Fruit fly (Drosophila melanogaster) whole organism, embryonic: ENCODE data around the gene CG42240.

Source experiments
- Antp ChIP-seq: fragments of 200-800 bp; sonication (Bioruptor generic); optimal IDR thresholded peaks from 3 replicates; lab custom pipeline; 2016; ENCODE audit warnings: missing biosample characterization, missing genetic modification characterization
- Atf6 ChIP-seq: fragments of 200-800 bp; sonication (Bioruptor generic); IDR thresholded peaks from 2 replicates; pipeline ENCODE4 v1.3.6; 2022; ENCODE audit warnings: missing biosample characterization, missing genetic modification characterization
- CG10274 ChIP-seq: fragments of 200-800 bp; sonication (Bioruptor generic); optimal IDR thresholded peaks from 3 replicates; lab custom pipeline; 2017; ENCODE audit warnings: missing biosample characterization, mild to moderate bottlenecking, missing genetic modification characterization
- CG11398 ChIP-seq: fragments of 200-800 bp; sonication (Bioruptor generic); optimal IDR thresholded peaks from 2 replicates; lab custom pipeline; 2016; ENCODE audit warnings: missing biosample characterization, missing genetic modification characterization
- CG11695 ChIP-seq: fragments of 200-800 bp; sonication (Bioruptor generic); IDR thresholded peaks from 3 replicates; pipeline ENCODE4 v1.3.6; 2022; ENCODE audit warnings: missing biosample characterization, missing genetic modification characterization
- CG11696 ChIP-seq: fragments of 200-800 bp; sonication (Bioruptor generic); IDR thresholded peaks from 2 replicates; pipeline ENCODE4 v1.3.6; 2022; ENCODE audit warnings: missing biosample characterization, missing genetic modification characterization
- CG13624 ChIP-seq: fragments of 200-800 bp; sonication (Bioruptor generic); optimal IDR thresholded peaks from 2 replicates; lab custom pipeline; 2016; ENCODE audit warnings: missing biosample characterization, missing genetic modification characterization
- CG13775 ChIP-seq: fragments of 200-800 bp; sonication (Bioruptor generic); optimal IDR thresholded peaks from 3 replicates; lab custom pipeline; 2017; ENCODE audit warnings: missing biosample characterization, mild to moderate bottlenecking, missing genetic modification characterization
- CG14860 ChIP-seq: fragments of 200-800 bp; sonication (Bioruptor generic); IDR thresholded peaks from 3 replicates; pipeline ENCODE4 v1.3.6; 2022; ENCODE audit warnings: missing biosample characterization, missing genetic modification characterization; ENCODE audit not compliant: partially characterized antibody
- CG14965 ChIP-seq: fragments of 200-800 bp; sonication (Bioruptor generic); optimal IDR thresholded peaks from 2 replicates; lab custom pipeline; 2016; ENCODE audit warnings: missing biosample characterization, missing genetic modification characterization, borderline replicate concordance
- CG17359 ChIP-seq: fragments of 200-800 bp; sonication (Bioruptor generic); optimal IDR thresholded peaks from 3 replicates; lab custom pipeline; 2018; ENCODE audit warnings: missing biosample characterization, mild to moderate bottlenecking, missing genetic modification characterization, moderate library complexity
- CG17361 ChIP-seq: fragments of 200-800 bp; sonication (Bioruptor generic); IDR thresholded peaks from 3 replicates; pipeline ENCODE4 v1.3.6; 2022; ENCODE audit warnings: missing biosample characterization, missing genetic modification characterization
- CG18262 ChIP-seq: fragments of 200-800 bp; optimal IDR thresholded peaks from 3 replicates; lab custom pipeline; 2019; ENCODE audit warnings: missing biosample characterization, mild to moderate bottlenecking, missing genetic modification characterization, moderate library complexity
- CG1832 ChIP-seq: fragments of 200-800 bp; sonication (Bioruptor generic); optimal IDR thresholded peaks from 2 replicates; lab custom pipeline; 2017; ENCODE audit warnings: missing biosample characterization, mild to moderate bottlenecking, missing genetic modification characterization, inconsistent platforms
- CG30403 ChIP-seq: fragments of 200-800 bp; sonication (Bioruptor generic); optimal IDR thresholded peaks from 3 replicates; lab custom pipeline; 2016; ENCODE audit warnings: missing biosample characterization, missing genetic modification characterization
- CG32772 ChIP-seq: fragments of 200-800 bp; sonication (Bioruptor generic); IDR thresholded peaks from 2 replicates; pipeline ENCODE4 v1.3.6; 2022; ENCODE audit warnings: missing biosample characterization, missing genetic modification characterization
- CG4404 ChIP-seq: fragments of 200-800 bp; sonication (Bioruptor generic); IDR thresholded peaks from 2 replicates; pipeline ENCODE4 v1.3.6; 2022; ENCODE audit warnings: missing biosample characterization, missing genetic modification characterization
- CG5245 ChIP-seq: fragments of 200-800 bp; sonication (Bioruptor generic); optimal IDR thresholded peaks from 3 replicates; lab custom pipeline; 2016; ENCODE audit warnings: missing biosample characterization, missing genetic modification characterization
- CG6272 ChIP-seq: fragments of 200-800 bp; sonication (Bioruptor generic); IDR thresholded peaks from 2 replicates; pipeline ENCODE4 v1.3.6; 2022; ENCODE audit warnings: missing biosample characterization, missing genetic modification characterization
- CG6654 ChIP-seq: fragments of 200-800 bp; sonication (Bioruptor generic); optimal IDR thresholded peaks from 2 replicates; lab custom pipeline; 2017; ENCODE audit warnings: missing biosample characterization, mild to moderate bottlenecking, missing genetic modification characterization
- CG7271 ChIP-seq: fragments of 200-800 bp; sonication (Bioruptor generic); optimal IDR thresholded peaks from 2 replicates; lab custom pipeline; 2018; ENCODE audit warnings: missing biosample characterization, mild to moderate bottlenecking, missing genetic modification characterization, moderate library complexity
- CG7987 ChIP-seq: fragments of 200-800 bp; sonication (Bioruptor generic); optimal IDR thresholded peaks from 2 replicates; lab custom pipeline; 2018; ENCODE audit warnings: missing biosample characterization, mild to moderate bottlenecking, missing genetic modification characterization, moderate library complexity
- Deaf1 ChIP-seq: fragments of 200-800 bp; optimal IDR thresholded peaks from 3 replicates; lab custom pipeline; 2019; ENCODE audit warnings: missing biosample characterization, mild to moderate bottlenecking, missing genetic modification characterization, moderate library complexity
- ERR ChIP-seq: fragments of 200-800 bp; sonication (Bioruptor generic); optimal IDR thresholded peaks from 2 replicates; lab custom pipeline; 2016; ENCODE audit warnings: missing biosample characterization, missing genetic modification characterization
- Eip74EF ChIP-seq, 2 experiments: fragments of 200-800 bp in 1 of 2; fragments of >200 bp in 1 of 2; sonication (Bioruptor generic) in 1 of 2; optimal IDR thresholded peaks; 2 replicates each; lab custom pipeline; 2017 to 2019; ENCODE audit warnings: missing biosample characterization in 2 of 2, missing genetic modification characterization in 2 of 2, mild to moderate bottlenecking in 1 of 2, moderate library complexity in 1 of 2
- H2.0 ChIP-seq: fragments of 200-800 bp; sonication (Bioruptor generic); IDR thresholded peaks from 2 replicates; pipeline ENCODE4 v1.3.6; 2022; ENCODE audit warnings: missing biosample characterization, missing genetic modification characterization
- Optix ChIP-seq: fragments of 200-800 bp; sonication (Bioruptor generic); IDR thresholded peaks from 3 replicates; pipeline ENCODE4 v1.3.6; 2022; ENCODE audit warnings: missing biosample characterization, missing genetic modification characterization
- Ptx1 ChIP-seq: fragments of 200-800 bp; sonication (Bioruptor generic); IDR thresholded peaks from 2 replicates; pipeline ENCODE4 v1.3.6; 2022; ENCODE audit warnings: missing biosample characterization, missing genetic modification characterization
- Sox102F ChIP-seq: fragments of 200-800 bp; sonication (Bioruptor generic); optimal IDR thresholded peaks from 2 replicates; lab custom pipeline; 2018; ENCODE audit warnings: missing biosample characterization, mild to moderate bottlenecking, missing genetic modification characterization, moderate library complexity
- Sry-β ChIP-seq: fragments of 200-800 bp; sonication (Bioruptor generic); optimal IDR thresholded peaks from 2 replicates; lab custom pipeline; 2018; ENCODE audit warnings: missing biosample characterization, mild to moderate bottlenecking, missing genetic modification characterization, moderate library complexity
- Usf ChIP-seq: fragments of 200-800 bp; sonication (Bioruptor generic); optimal IDR thresholded peaks from 2 replicates; lab custom pipeline; 2017; ENCODE audit warnings: missing genotype, missing biosample characterization, missing genetic modification characterization
- Xbp1 ChIP-seq: fragments of 200-800 bp; sonication (Bioruptor generic); optimal IDR thresholded peaks from 3 replicates; lab custom pipeline; 2016; ENCODE audit warnings: missing biosample characterization, mild to moderate bottlenecking, missing genetic modification characterization
- ac ChIP-seq: fragments of 200-800 bp; sonication (Bioruptor generic); optimal IDR thresholded peaks from 3 replicates; lab custom pipeline; 2017; ENCODE audit warnings: missing biosample characterization, mild to moderate bottlenecking, missing genetic modification characterization
- ato ChIP-seq: fragments of 200-800 bp; sonication (Bioruptor generic); IDR thresholded peaks from 2 replicates; pipeline ENCODE4 v1.3.6; 2022; ENCODE audit warnings: missing biosample characterization, missing genetic modification characterization; ENCODE audit not compliant: partially characterized antibody
- cad ChIP-seq: fragments of >200 bp; optimal IDR thresholded peaks from 2 replicates; lab custom pipeline; 2017; ENCODE audit warnings: missing biosample characterization, missing genetic modification characterization
- chm ChIP-seq: fragments of 200-800 bp; sonication (Bioruptor generic); IDR thresholded peaks from 2 replicates; pipeline ENCODE4 v1.3.6; 2022; ENCODE audit warnings: missing biosample characterization, missing genetic modification characterization
- eve ChIP-seq, 2 experiments: fragments of >200 bp; optimal IDR thresholded peaks; 2 replicates each; lab custom pipeline; 2017; ENCODE audit warnings: missing biosample characterization in 2 of 2, missing genetic modification characterization in 2 of 2
- fu2 ChIP-seq: fragments of 200-800 bp; sonication (Bioruptor generic); optimal IDR thresholded peaks from 2 replicates; lab custom pipeline; 2016; ENCODE audit warnings: missing biosample characterization, missing genetic modification characterization
- gfzf ChIP-seq: fragments of 200-800 bp; sonication (Bioruptor generic); optimal IDR thresholded peaks from 2 replicates; lab custom pipeline; 2016; ENCODE audit warnings: missing biosample characterization, mild to moderate bottlenecking, missing genetic modification characterization, moderate library complexity
- h ChIP-seq: fragments of >200 bp; optimal IDR thresholded peaks from 2 replicates; lab custom pipeline; 2017
- ham ChIP-seq: fragments of 200-800 bp; sonication (Bioruptor generic); IDR thresholded peaks from 2 replicates; pipeline ENCODE4 v1.3.6; 2022; ENCODE audit warnings: missing biosample characterization, missing genetic modification characterization
- her ChIP-seq: fragments of 200-800 bp; sonication (Bioruptor generic); optimal IDR thresholded peaks from 2 replicates; lab custom pipeline; 2016; ENCODE audit warnings: missing biosample characterization, missing genetic modification characterization
- kah ChIP-seq: fragments of 200-800 bp; sonication (Bioruptor generic); optimal IDR thresholded peaks from 2 replicates; lab custom pipeline; 2018; ENCODE audit warnings: missing biosample characterization, mild to moderate bottlenecking, missing genetic modification characterization
- mirr ChIP-seq: fragments of 200-800 bp; sonication (Bioruptor generic); optimal IDR thresholded peaks from 3 replicates; lab custom pipeline; 2018; ENCODE audit warnings: missing biosample characterization, mild to moderate bottlenecking, missing genetic modification characterization
- peb ChIP-seq: fragments of 200-800 bp; sonication (Bioruptor generic); IDR thresholded peaks from 2 replicates; pipeline ENCODE4 v1.3.6; 2022; ENCODE audit warnings: missing biosample characterization, missing genetic modification characterization
- pum ChIP-seq: fragments of 200-800 bp; sonication (Bioruptor generic); optimal IDR thresholded peaks from 2 replicates; lab custom pipeline; 2016; ENCODE audit warnings: missing biosample characterization, missing genetic modification characterization
- sima ChIP-seq: fragments of 200-800 bp; sonication (Bioruptor generic); optimal IDR thresholded peaks from 2 replicates; lab custom pipeline; 2016; ENCODE audit warnings: missing biosample characterization, missing genetic modification characterization
- sqz ChIP-seq: fragments of 200-800 bp; sonication (Bioruptor generic); optimal IDR thresholded peaks from 3 replicates; lab custom pipeline; 2018; ENCODE audit warnings: missing biosample characterization, mild to moderate bottlenecking, missing genetic modification characterization
- tap ChIP-seq: fragments of 200-800 bp; optimal IDR thresholded peaks from 3 replicates; lab custom pipeline; 2019; ENCODE audit warnings: missing biosample characterization, mild to moderate bottlenecking, missing genetic modification characterization, moderate library complexity
- trem ChIP-seq: fragments of 200-800 bp; optimal IDR thresholded peaks from 3 replicates; lab custom pipeline; 2019; ENCODE audit warnings: missing biosample characterization, mild to moderate bottlenecking, missing genetic modification characterization, moderate library complexity
- usp ChIP-seq: fragments of >200 bp; optimal IDR thresholded peaks from 2 replicates; lab custom pipeline; 2017; ENCODE audit warnings: missing biosample characterization, missing genetic modification characterization
- zen2 ChIP-seq: fragments of 200-800 bp; sonication (Bioruptor generic); IDR thresholded peaks from 3 replicates; pipeline ENCODE4 v1.3.6; 2022; ENCODE audit warnings: missing biosample characterization, missing genetic modification characterization; ENCODE audit not compliant: partially characterized antibody

The CG42240 gene

dm6 chrX:6366357-6366691 lies 35.7 kb downstream of the CG42240 start (continued):
- TF ChIP-seq pum (GFP tag; lab: Kevin White, UChicago) (peak; percentile 82), CG32772 (peak; percentile 85), sima (no peak), CG13624 (peak; percentile 95), tap (tag; lab: Kevin White, UChicago) (peak; percentile 82), CG17361 (GFP tag; lab: Robert Waterston, UW) (peak; percentile 68; the same call in 2 of the 3 replicates), ham (GFP tag; lab: Robert Waterston, UW) (peak; percentile 78; the same call in 1 of the 2 replicates), kah (GFP tag; lab: Kevin White, UChicago) (peak; percentile 54), zen2 (GFP tag; lab: Robert Waterston, UW) (no peak), CG14965 (GFP tag; lab: Kevin White, UChicago) (no peak), mirr (peak; percentile 91), CG11696 (peak; percentile 80), CG11695 (GFP tag; lab: Robert Waterston, UW) (peak; percentile 88), CG7271 (tag; lab: Kevin White, UChicago) (no peak), CG1832 (GFP tag; lab: Kevin White, UChicago) (no peak), CG7987 (GFP tag; lab: Kevin White, UChicago) (peak; percentile 40), peb (GFP tag; lab: Robert Waterston, UW) (peak; percentile 41; the same call in 1 of the 2 replicates), Ptx1 (peak; percentile 91), CG30403 (GFP tag; lab: Kevin White, UChicago) (peak; percentile 81), CG18262 (peak; percentile 58), CG17359 (tag; lab: Kevin White, UChicago) (peak; percentile 87), CG14860 (GFP tag; lab: Robert Waterston, UW) (no peak), Optix (GFP tag; lab: Robert Waterston, UW) (peak; percentile 86), CG13775 (GFP tag; lab: Kevin White, UChicago) (peak; percentile 75), Sry-β (GFP tag; lab: Kevin White, UChicago) (no peak), chm (peak; percentile 91), her (peak; percentile 88), CG4404 (GFP tag; lab: Robert Waterston, UW) (peak; percentile 72), ato (GFP tag; lab: Robert Waterston, UW) (no peak), gfzf (GFP tag; lab: Kevin White, UChicago) (no peak), ERR (GFP tag; lab: Kevin White, UChicago) (peak; percentile 85), Xbp1 (GFP tag; lab: Kevin White, UChicago) (peak; percentile 87), Deaf1 (peak; percentile 53), fu2 (GFP tag; lab: Kevin White, UChicago) (peak; percentile 81), h (lab: Kevin White, UChicago) (no peak), Atf6 (GFP tag; lab: Robert Waterston, UW) (peak; percentile 93), H2.0 (GFP tag; lab: Robert Waterston, UW) (peak; percentile 88), Antp (GFP tag; lab: Kevin White, UChicago) (peak; percentile 89), sqz (GFP tag; lab: Kevin White, UChicago) (no peak), eve (GFP tag; optimal IDR thresholded peaks at IDR 0.05; lab: Kevin White, UChicago) (no peak), Eip74EF (GFP tag; optimal IDR thresholded peaks at IDR 0.05; lab: Kevin White, UChicago) (peak in 1 of 2 experiments; percentile 59), ac (GFP tag; lab: Kevin White, UChicago) (no peak), usp (no peak), CG10274 (GFP tag; lab: Kevin White, UChicago) (peak; percentile 71), Sox102F (GFP tag; lab: Kevin White, UChicago) (peak; percentile 88), cad (GFP tag; lab: Kevin White, UChicago) (no peak), trem (tag; lab: Kevin White, UChicago) (peak; percentile 6), CG6654 (GFP tag; lab: Kevin White, UChicago) (peak; percentile 59), CG5245 (GFP tag; lab: Kevin White, UChicago) (peak; percentile 72), Usf (GFP tag; lab: Kevin White, UChicago) (peak; percentile 62), CG11398 (GFP tag; lab: Kevin White, UChicago) (peak; percentile 69), CG6272 (GFP tag; lab: Robert Waterston, UW) (peak; percentile 73)
